Worm (Caenorhabditis elegans) whole organism, L2 larva: Measurements from ENCODE around the gene cec-5.

ENCODE experiments used
- R02D3.7 ChIP-seq: fragments of 150-350 bp; optimal IDR thresholded peaks from 2 replicates; lab custom pipeline; 2014; ENCODE audit warnings: missing biosample characterization, missing genetic modification characterization
- Y55F3AM.14 ChIP-seq: fragments of 200-800 bp; sonication (Bioruptor generic); optimal IDR thresholded peaks from 2 replicates; lab custom pipeline; 2018; ENCODE audit warnings: mild to moderate bottlenecking, missing genetic modification characterization, missing compliant biosample characterization
- ama-1 ChIP-seq: fragments of 150-350 bp; optimal IDR thresholded peaks from 2 replicates; lab custom pipeline; 2018; ENCODE audit warnings: inconsistent platforms
- fos-1 ChIP-seq: fragments of 150-350 bp; optimal IDR thresholded peaks from 2 replicates; lab custom pipeline; 2014; ENCODE audit warnings: missing biosample characterization, missing genetic modification characterization
- lin-11 ChIP-seq: fragments of 150-350 bp; sonication (generic microtip); optimal IDR thresholded peaks from 2 replicates; lab custom pipeline; 2014; ENCODE audit warnings: missing biosample characterization, missing genetic modification characterization, inconsistent platforms, mixed read lengths
- mdl-1 ChIP-seq, 2 experiments: fragments of 150-350 bp in 1 of 2; sonication (generic microtip) in 1 of 2; optimal IDR thresholded peaks; 2 replicates each; lab custom pipeline; 2017; ENCODE audit warnings: missing biosample characterization in 2 of 2, missing genetic modification characterization in 2 of 2
- snpc-4 ChIP-seq: fragments of 150-350 bp; optimal IDR thresholded peaks from 2 replicates; lab custom pipeline; 2014; ENCODE audit warnings: missing biosample characterization, missing genetic modification characterization
- unc-62 ChIP-seq: fragments of 150-350 bp; optimal IDR thresholded peaks from 2 replicates; lab custom pipeline; 2014; ENCODE audit warnings: missing biosample characterization, missing genetic modification reagents, missing genetic modification characterization
- zag-1 ChIP-seq: fragments of 150-350 bp; optimal IDR thresholded peaks from 2 replicates; lab custom pipeline; 2014; ENCODE audit warnings: missing biosample characterization, missing genetic modification characterization

DNA sequence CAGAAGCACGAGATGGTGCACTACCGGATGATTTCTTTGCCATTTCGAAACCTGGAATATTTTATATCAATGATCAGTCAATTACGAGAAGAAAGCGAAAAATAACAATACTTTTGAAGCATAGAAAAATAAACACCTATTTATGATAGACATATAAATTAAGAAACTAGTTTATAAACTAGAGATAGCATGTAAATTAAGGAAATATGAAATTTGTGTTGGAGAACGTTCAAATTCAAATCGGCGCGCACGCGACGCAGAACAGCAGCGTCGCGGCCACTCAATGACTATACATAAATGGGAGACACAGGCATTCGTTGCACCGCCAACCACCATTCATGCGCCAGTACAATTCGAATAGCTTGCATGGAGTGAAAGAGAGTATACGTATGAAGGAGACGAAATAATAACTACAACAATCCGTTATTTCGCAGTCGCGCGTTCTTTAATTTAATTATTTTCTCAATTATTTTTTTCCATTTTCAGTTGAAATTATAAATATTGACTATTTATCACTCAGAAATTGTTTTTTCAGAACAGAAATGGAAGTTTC lies at the start of gene cec-5, which contains the start of gene nol-10:
- TF ChIP-seq ama-1 (lab: Kevin White, UChicago): no peak
- TF ChIP-seq zag-1 (tag; lab: Kevin White, UChicago): peak; percentile 78
- peak; percentile 70 for TF ChIP-seq lin-11 (tag; lab: Kevin White, UChicago)
- TF ChIP-seq snpc-4: peak; percentile 53
- TF ChIP-seq unc-62 (GFP tag; lab: Kevin White, UChicago): no peak
- TF ChIP-seq mdl-1 (tag; optimal IDR thresholded peaks at IDR 0.05; lab: Kevin White, UChicago): peak in 1 of 2 experiments; percentile 9
- TF ChIP-seq R02D3.7 (tag; lab: Kevin White, UChicago): no peak
- peak; percentile 77 for TF ChIP-seq fos-1 (tag; lab: Kevin White, UChicago)
- no peak for TF ChIP-seq Y55F3AM.14 (GFP tag; lab: Kevin White, UChicago)
